Worm (Caenorhabditis elegans) whole organism, late embryonic: ENCODE results near the gene swip-10.

ENCODE experiments used
- ama-1 ChIP-seq: fragments of 150-350 bp; optimal IDR thresholded peaks from 2 replicates; lab custom pipeline; 2014
- ceh-6 ChIP-seq: fragments of 200-800 bp; sonication (Bioruptor generic); optimal IDR thresholded peaks from 2 replicates; lab custom pipeline; 2018; ENCODE audit warnings: mild to moderate bottlenecking, missing genetic modification characterization, missing compliant biosample characterization
- elt-4 ChIP-seq: sonication (generic microtip); optimal IDR thresholded peaks from 2 replicates; lab custom pipeline; 2016; ENCODE audit warnings: missing genetic modification characterization, missing compliant biosample characterization
- fkh-10 ChIP-seq: fragments of 150-350 bp; optimal IDR thresholded peaks from 2 replicates; lab custom pipeline; 2014; ENCODE audit warnings: missing biosample characterization, missing genetic modification reagents, missing genetic modification characterization
- gmeb-2 ChIP-seq: sonication (generic microtip); optimal IDR thresholded peaks from 2 replicates; lab custom pipeline; 2016; ENCODE audit warnings: missing genetic modification characterization, inconsistent platforms, missing compliant biosample characterization
- pha-4 ChIP-seq: fragments of 150-350 bp; optimal IDR thresholded peaks from 2 replicates; lab custom pipeline; 2018; ENCODE audit warnings: missing biosample characterization, missing genetic modification reagents, missing genetic modification characterization
- pqm-1 ChIP-seq: sonication (generic microtip); optimal IDR thresholded peaks from 2 replicates; lab custom pipeline; 2016; ENCODE audit warnings: missing genetic modification characterization, missing compliant biosample characterization
- sdc-2 ChIP-seq: sonication (generic microtip); optimal IDR thresholded peaks from 2 replicates; lab custom pipeline; 2016; ENCODE audit warnings: missing genotype, missing genetic modification characterization, missing compliant biosample characterization
- unc-55 ChIP-seq: sonication (generic microtip); optimal IDR thresholded peaks from 2 replicates; lab custom pipeline; 2017; ENCODE audit warnings: missing biosample characterization, missing genetic modification reagents, missing genetic modification characterization
- unc-86 ChIP-seq: sonication (generic microtip); optimal IDR thresholded peaks from 2 replicates; lab custom pipeline; 2016; ENCODE audit warnings: missing genetic modification characterization, missing compliant biosample characterization

DNA sequence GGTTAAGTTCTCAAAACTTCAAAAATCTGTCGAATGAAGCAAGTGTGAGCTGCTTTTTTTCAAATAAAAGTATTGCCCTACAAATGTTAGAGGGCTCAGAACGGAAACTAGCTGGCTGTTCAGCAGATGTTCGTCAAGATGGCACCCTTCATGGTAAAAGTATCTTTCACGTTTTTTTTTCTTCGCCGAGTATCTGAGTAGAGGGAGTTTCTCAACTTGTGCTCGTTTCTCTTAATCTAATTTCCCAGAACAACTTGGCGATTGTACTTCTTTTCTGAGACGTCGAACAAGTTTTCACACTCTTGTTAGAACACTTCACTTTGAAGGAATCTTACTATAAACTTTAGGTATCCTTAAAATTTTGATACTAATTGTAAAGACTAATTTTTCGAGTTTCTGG, 30.3 kb downstream of the swip-10 start:
- no peak for TF ChIP-seq unc-86 (tag; lab: Kevin White, UChicago)
- no peak for TF ChIP-seq unc-55 (GFP tag; lab: Kevin White, UChicago)
- TF ChIP-seq gmeb-2, result no peak
- TF ChIP-seq ama-1 (lab: Kevin White, UChicago), result no peak
- TF ChIP-seq ceh-6 (GFP tag; lab: Kevin White, UChicago), result no peak
- TF ChIP-seq pha-4 (tag; lab: Kevin White, UChicago), result no peak
- no peak for TF ChIP-seq pqm-1 (tag; lab: Kevin White, UChicago)
- TF ChIP-seq fkh-10, result no peak
- TF ChIP-seq elt-4, result no peak
- TF ChIP-seq sdc-2 (tag; lab: Kevin White, UChicago), result no peak
